Fruit fly (Drosophila melanogaster): ENCODE data around the gene Syt4.

Gene Syt4

DNA sequence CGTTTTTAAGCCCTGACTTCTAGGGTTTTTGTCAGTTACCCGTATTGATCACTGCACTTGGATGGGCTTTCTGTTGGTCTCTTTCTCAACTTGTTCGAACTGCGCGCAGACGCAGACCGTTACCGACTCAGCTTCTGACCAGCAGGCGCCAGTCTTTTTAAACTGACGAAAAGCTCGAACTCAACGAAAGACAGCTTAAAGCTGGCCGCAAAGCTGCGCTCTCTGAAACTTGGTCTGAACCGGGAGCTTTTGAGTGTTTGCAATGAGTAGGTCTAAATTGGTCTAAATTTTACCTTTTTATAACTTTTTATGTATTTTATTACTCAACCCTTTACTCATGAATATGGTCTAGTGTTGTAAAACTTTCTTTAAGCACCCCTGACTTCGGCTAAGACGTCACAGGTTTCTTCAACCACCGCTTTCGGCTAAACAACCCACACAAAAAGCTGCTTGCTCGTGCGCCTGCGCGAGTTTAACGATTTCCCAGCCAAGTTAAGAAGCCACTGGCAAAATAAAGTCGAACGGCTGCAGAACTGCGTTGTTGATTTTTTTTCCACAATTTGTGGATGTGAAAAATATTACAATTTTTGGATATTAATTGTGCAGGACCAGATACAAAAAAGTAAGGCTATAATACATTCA, at the start of gene Syt4, which contains the start of gene Gld:
TSS of gene Syt4 (plus strand) at position 499 of the 642 bp plus-strand sequence.
TSS of gene Gld (minus strand) at position 137 of the 642 bp plus-strand sequence.
- TF ChIP-seq ttk (optimal IDR thresholded peaks at IDR 0.05): no peak
- TF ChIP-seq Sin3A (optimal IDR thresholded peaks at IDR 0.05): no peak
- TF ChIP-seq h (optimal IDR thresholded peaks at IDR 0.05): no peak
- TF ChIP-seq psq (optimal IDR thresholded peaks at IDR 0.05): no peak
- no peak for TF ChIP-seq Myc (optimal IDR thresholded peaks at IDR 0.05)
- no peak for TF ChIP-seq insv (optimal IDR thresholded peaks at IDR 0.05)

DNA sequence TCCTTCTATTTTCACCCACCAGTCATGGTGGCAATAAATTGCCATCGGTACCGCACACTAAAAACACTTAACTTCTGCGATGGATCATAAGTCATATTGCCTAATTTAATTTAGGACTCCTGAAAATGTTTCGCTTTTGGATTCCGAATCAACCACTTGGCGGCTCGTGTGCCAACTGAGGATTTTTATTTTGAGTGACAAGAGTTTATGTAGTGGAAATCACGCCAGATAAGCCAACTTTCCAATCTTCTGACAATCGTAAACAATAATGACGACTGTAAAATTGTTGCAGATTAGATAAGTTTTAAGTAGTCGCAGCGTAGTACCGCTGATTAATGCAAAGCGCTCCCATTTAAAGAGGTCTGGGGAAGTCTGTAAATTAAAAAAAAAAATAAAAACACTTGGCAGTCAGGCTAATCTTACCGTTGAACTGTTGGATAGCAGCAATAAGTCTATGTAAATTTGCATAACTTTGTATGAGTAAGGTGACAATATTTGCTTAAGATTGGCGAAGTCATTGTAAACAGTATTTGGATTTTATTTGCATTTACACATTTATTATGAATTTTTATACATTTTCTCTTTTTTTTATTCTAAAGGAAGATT, 48.8 kb upstream of the Syt4 start, which contains the start of gene CG14606:
TSS of gene CG14606 (minus strand) at position 160 of the 606 bp plus-strand sequence.
- TF ChIP-seq insv (optimal IDR thresholded peaks at IDR 0.05) (no peak), psq (optimal IDR thresholded peaks at IDR 0.05) (no peak), Sin3A (optimal IDR thresholded peaks at IDR 0.05) (no peak), Myc (optimal IDR thresholded peaks at IDR 0.05) (no peak), h (optimal IDR thresholded peaks at IDR 0.05) (no peak), ttk (optimal IDR thresholded peaks at IDR 0.05) (no peak)

DNA sequence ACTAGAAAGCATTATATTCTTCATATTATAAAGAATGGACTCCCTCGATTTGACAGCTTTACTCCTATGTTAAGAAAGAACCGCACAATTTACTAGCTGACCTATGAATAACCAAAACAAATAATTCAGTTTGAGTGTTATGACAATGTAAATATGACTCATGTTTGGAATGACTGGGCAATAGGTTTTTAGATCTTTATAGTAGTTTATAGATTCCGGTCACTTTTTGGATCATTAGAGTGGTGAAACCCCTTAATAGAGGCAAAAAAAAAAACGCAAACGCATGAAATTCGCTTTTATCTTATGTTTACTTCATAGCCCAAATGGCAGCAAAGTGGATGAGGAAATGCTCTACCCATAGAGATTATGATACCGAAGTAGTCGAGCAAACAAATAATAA, 46.3 kb upstream of the Syt4 start, which contains the start of gene CG14605:
TSS of gene CG14605 (minus strand) at position 101 of the 400 bp plus-strand sequence.
- TF ChIP-seq Sin3A (optimal IDR thresholded peaks at IDR 0.05) (no peak), h (optimal IDR thresholded peaks at IDR 0.05) (no peak), ttk (optimal IDR thresholded peaks at IDR 0.05) (no peak), psq (optimal IDR thresholded peaks at IDR 0.05) (no peak), Myc (optimal IDR thresholded peaks at IDR 0.05) (no peak), insv (optimal IDR thresholded peaks at IDR 0.05) (no peak)

dm6 chr3R:7223972-7224464, 41.8 kb upstream of the Syt4 start, which contains the start of gene thw:
thw (plus strand) TSS chr3R:7224414.
- TF ChIP-seq Sin3A (optimal IDR thresholded peaks at IDR 0.05) (no peak), Myc (optimal IDR thresholded peaks at IDR 0.05) (no peak), psq (optimal IDR thresholded peaks at IDR 0.05) (no peak), insv (optimal IDR thresholded peaks at IDR 0.05) (no peak), ttk (optimal IDR thresholded peaks at IDR 0.05) (no peak), h (optimal IDR thresholded peaks at IDR 0.05) (no peak)

dm6 chr3R:7241460-7241859, 24.4 kb upstream of the Syt4 start, which contains the start of gene CG14607:
CG14607 (plus strand) TSS chr3R:7241760.
- no peak for TF ChIP-seq Sin3A (optimal IDR thresholded peaks at IDR 0.05)
- no peak for TF ChIP-seq h (optimal IDR thresholded peaks at IDR 0.05)
- TF ChIP-seq Myc (optimal IDR thresholded peaks at IDR 0.05): no peak

- TF ChIP-seq psq (optimal IDR thresholded peaks at IDR 0.05) (no peak), insv (optimal IDR thresholded peaks at IDR 0.05) (no peak), Sin3A (optimal IDR thresholded peaks at IDR 0.05) (no peak), h (optimal IDR thresholded peaks at IDR 0.05) (no peak), ttk (optimal IDR thresholded peaks at IDR 0.05) (no peak), Myc (optimal IDR thresholded peaks at IDR 0.05) (no peak)
These were observed 19.0 kb upstream of the Syt4 start, which contains the start of the genes Noc3 and CG10053 for dm6 chr3R:7246889-7247288. Noc3 (minus strand) TSS chr3R:7246969. CG10053 (plus strand) TSS chr3R:7247090.

DNA sequence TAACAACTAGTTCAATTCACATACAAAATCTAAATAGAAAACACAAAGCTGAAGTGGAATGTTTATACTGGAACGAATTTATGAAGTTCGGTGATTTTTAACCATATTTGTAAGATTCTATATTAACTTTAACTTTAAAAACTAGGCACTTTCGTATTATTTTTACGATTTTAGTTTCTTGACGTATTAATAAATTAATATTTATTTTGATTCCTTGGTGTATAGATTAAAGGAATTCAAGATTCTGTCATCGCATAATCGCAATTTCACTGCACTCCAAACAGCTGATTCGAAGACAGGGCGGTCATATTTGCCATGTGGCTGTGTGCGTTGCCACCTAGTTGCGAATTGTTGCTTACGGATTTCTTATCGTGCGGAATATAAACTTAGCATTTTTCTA, 16.4 kb upstream of the Syt4 start, which contains the start of the genes CG1227 and Dtwd2:
TSS of gene CG1227 (minus strand) at position 279 of the 400 bp plus-strand sequence.
TSS of gene Dtwd2 (plus strand) at position 336 of the 400 bp plus-strand sequence.
- TF ChIP-seq psq (optimal IDR thresholded peaks at IDR 0.05) (no peak), h (optimal IDR thresholded peaks at IDR 0.05) (no peak), Sin3A (optimal IDR thresholded peaks at IDR 0.05) (no peak), insv (optimal IDR thresholded peaks at IDR 0.05) (no peak), Myc (optimal IDR thresholded peaks at IDR 0.05) (no peak), ttk (optimal IDR thresholded peaks at IDR 0.05) (no peak)

DNA sequence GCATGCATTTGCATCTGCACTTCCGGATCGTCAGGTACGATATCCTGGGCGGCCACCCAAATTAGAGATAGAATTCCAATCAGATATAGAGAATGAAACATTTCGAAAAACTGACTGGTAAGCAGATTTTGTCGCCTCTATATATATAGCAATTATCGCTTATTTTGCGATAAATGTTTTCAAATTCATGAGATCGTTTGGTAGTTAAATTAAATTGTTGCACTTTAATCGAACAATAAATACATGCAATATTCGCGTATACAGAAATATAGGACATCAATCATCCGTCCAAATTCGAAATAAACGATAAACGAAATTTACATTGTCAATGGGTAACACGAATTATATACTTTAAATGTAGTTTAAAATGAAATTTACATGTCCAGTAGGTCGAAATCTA, 14.0 kb upstream of the Syt4 start, which contains the start of gene Obp84a:
TSS of gene Obp84a (minus strand) at position 101 of the 400 bp plus-strand sequence.
- TF ChIP-seq ttk (optimal IDR thresholded peaks at IDR 0.05) (no peak), Sin3A (optimal IDR thresholded peaks at IDR 0.05) (no peak), Myc (optimal IDR thresholded peaks at IDR 0.05) (no peak), h (optimal IDR thresholded peaks at IDR 0.05) (no peak), insv (optimal IDR thresholded peaks at IDR 0.05) (no peak), psq (optimal IDR thresholded peaks at IDR 0.05) (no peak)

DNA sequence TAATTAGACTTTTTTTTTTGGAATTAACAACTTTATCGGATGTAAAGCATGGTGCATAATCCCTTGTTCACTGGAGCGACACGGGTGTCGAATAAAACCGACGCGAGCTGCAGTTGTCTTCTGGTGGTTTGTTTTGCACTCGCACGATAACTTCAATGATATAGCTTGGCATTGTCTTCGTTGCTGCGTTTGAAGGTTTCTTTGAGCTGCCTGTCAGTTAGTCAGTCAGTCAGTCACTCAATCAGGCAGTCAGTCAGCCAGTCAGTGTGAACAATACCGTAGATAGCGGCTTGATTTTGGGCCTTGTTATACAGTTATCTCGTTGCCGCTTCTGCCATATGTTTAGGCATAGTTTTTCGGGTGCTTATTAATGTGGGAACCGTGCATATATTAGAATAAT, 6.3 kb upstream of the Syt4 start:
- TF ChIP-seq insv (optimal IDR thresholded peaks at IDR 0.05) (no peak), Sin3A (optimal IDR thresholded peaks at IDR 0.05) (no peak), h (optimal IDR thresholded peaks at IDR 0.05) (no peak), Myc (optimal IDR thresholded peaks at IDR 0.05) (no peak), psq (optimal IDR thresholded peaks at IDR 0.05) (no peak), ttk (optimal IDR thresholded peaks at IDR 0.05) (no peak)

DNA sequence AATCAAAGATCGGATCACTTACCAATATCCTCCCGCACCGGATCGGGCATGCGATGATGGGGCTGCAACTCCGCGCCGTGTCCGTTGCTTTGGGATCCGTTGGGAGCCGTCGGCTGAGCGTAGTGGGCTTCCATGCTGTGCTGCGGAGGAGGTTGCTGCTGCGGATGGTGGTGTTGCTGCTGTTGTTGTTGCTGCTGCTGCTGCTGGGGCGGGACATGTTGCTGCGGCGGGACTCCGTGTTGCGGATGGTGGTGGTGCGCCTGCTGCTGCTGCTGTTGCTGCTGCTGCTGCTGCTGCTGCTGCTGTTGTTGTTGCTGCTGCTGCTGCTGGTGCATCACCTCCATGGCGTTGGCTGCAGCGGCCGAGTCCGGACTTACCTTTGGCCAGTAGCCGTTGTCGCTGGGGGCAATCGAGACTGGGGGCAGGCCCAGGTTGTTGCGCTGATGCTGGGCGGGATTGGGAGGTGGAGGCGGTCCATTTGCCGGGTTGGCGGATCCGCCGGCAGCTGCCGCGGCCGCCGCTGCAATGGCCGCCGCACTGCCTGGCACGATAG, 9.2 kb downstream of the Syt4 start:
- no peak for TF ChIP-seq psq (optimal IDR thresholded peaks at IDR 0.05)
- no peak for TF ChIP-seq h (optimal IDR thresholded peaks at IDR 0.05)
- TF ChIP-seq ttk (optimal IDR thresholded peaks at IDR 0.05): no peak

dm6 chr3R:7276782-7277181, 10.9 kb downstream of the Syt4 start:
- TF ChIP-seq psq (optimal IDR thresholded peaks at IDR 0.05) (no peak), ttk (optimal IDR thresholded peaks at IDR 0.05) (no peak), insv (optimal IDR thresholded peaks at IDR 0.05) (no peak), Sin3A (optimal IDR thresholded peaks at IDR 0.05) (no peak), Myc (optimal IDR thresholded peaks at IDR 0.05) (no peak)

All from Kc167 (cell line).